Fruit fly (Drosophila melanogaster) ovary, adult (tissue): Measurements from ENCODE around the gene CG4496.

ENCODE experiments used
- CG17801 ChIP-seq: fragments of 200-800 bp; optimal IDR thresholded peaks from 2 replicates; lab custom pipeline; 2019; ENCODE audit warnings: missing biosample characterization, mild to moderate bottlenecking, missing genetic modification characterization, moderate library complexity; ENCODE audit not compliant: partially characterized antibody

CG4496 gene

DNA sequence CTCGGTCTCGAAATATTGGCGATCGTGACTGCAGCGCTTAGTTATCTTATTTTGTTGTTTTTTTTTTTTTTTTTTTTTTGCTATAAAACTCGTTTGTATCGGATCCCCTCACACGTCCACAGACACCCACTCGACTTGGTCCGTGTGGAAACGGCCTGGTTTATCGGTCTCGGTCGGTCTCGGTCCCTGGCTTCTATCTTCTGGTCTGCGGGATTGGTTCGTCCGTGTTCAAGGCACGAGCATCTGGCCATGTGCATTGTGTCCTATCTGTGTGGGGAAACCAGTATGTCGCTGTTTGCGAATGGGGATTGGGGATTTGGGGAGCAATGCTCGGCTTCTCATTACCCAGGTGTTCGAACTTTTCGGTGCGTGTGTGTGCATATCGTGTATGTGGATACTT is at the start of gene CG4496:
TSS of gene CG4496 (minus strand) at position 337 of the 400 bp plus-strand sequence.
- TF ChIP-seq CG17801: no peak

dm6 chr2L:7239310-7239709 is 49.5 kb upstream of the CG4496 start:
- peak; percentile 5 for TF ChIP-seq CG17801

- TF ChIP-seq CG17801: no peak
Measured at dm6 chr2L:7232713-7233112, 42.9 kb upstream of the CG4496 start, which contains the start of gene CG43800. Gene CG43800 (minus strand): TSS chr2L:7232813.

- no peak for TF ChIP-seq CG17801
Measured at dm6 chr2L:7227434-7227833, 37.6 kb upstream of the CG4496 start, which contains the start of gene CG43799. Gene CG43799 (plus strand): TSS chr2L:7227734.

dm6 chr2L:7226587-7226986 is 36.8 kb upstream of the CG4496 start:
- no peak for TF ChIP-seq CG17801

DNA sequence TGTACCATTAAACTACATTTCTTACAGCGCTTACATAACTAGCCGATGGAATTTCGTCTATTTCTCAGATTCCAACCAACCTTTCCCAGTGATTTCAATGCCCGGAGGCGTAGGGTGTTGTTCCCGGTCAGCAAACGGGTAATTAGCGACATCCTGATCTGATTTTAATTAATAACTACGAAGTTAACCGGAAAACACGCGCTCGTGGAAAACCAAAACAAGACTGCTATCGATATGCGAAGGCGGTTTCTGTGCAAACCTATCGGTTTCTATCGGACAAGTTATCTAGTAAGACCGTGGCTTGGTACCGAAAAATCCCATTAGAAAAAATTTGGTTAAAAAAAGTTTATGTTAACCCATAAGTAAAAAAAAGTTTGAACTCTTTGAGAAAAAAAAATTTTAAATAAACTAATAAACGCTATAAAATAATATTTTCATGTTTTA is 33.0 kb upstream of the CG4496 start, which contains the start of gene mEFG1:
TSS of gene mEFG1 (minus strand) at position 253 of the 444 bp plus-strand sequence.
- peak; percentile 5 for TF ChIP-seq CG17801

DNA sequence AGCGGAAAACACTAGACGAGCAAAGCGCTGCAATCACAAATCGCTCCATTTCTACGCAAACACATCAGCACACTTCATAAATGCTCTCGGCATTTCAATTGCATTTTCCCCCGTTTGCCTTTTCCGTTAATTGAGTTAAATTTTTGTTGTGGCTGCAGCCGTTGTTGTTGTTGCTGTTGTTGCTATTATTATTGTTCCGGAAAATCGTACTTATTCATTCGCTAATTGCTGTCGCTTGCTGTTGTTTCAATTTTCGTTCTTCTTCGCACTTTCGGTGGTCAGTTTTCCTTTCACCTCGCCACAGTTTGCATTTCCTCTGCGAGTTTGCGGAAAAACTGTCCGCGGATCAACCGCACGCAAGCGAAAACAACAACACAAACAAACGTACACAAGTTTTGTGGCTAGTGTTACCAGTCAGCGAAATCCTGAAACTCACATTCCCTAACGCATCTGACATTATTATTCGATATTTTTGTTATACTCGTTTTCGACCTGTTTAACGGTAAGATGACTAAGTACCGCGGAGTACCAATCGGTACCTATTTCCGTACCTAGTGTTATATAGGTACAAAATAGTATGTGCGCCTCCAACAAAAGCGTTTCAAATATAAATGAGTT is 29.9 kb upstream of the CG4496 start, which contains the start of gene CG13784:
TSS of gene CG13784 (minus strand) at position 384 of the 618 bp plus-strand sequence.
- peak; percentile 60 for TF ChIP-seq CG17801

dm6 chr2L:7219172-7219571 is 29.4 kb upstream of the CG4496 start:
- TF ChIP-seq CG17801: no peak

DNA sequence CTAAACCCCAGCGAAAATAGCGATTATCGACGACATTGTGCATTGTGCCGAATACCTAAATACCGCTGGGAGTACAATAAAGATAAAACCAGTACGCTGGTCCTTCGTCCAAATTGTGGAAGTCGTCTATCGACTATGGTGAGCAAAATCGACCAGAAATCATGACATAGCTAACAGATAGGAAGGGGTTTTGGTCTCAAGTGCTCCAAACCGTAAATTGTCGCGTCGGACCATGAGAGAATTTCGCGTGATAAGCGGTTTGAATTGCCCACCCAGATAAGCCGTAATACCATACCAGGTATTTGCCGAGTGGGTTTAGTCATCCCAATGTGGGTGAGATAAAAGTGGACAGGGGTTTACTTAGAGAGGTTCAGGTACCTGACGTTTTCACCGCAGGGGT is 28.1 kb upstream of the CG4496 start:
- TF ChIP-seq CG17801: peak; percentile 19

DNA sequence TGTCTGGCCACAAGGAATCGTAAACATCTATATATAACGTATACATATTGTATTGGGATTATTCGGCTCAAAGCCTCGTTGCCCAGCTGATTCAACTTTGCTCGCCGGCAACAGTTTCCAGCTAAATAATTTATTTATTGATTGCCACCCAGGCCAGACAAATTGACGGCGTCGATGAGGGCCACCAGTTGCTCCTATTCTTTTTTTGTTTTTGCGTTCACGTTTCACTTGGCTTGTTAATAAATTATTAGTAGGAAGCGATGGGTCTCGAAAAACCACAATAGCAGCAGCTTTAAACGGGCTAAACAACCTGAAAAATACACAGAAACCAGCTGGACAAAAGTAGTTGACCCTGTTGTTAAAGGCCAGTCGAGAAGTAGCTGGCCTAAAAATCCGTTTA is 27.2 kb upstream of the CG4496 start:
- TF ChIP-seq CG17801: no peak

DNA sequence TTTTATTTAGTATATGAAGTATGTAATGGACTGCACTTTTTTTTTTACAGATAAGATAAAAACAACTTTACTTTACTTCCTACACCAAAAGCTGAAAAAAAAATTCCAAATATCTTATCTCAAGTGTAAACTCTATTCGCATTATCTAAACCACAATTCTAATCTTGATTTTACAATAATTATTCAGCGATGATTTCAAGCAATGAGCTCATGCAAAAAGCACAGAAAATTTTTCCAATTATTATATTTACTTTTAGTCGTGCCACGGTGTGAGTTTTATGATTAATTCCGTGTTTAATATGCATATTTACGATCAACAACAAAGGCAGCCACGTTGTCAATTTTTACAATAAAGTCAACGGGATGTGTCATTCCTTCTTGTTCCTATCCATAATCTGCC is 26.5 kb upstream of the CG4496 start:
- TF ChIP-seq CG17801: no peak

dm6 chr2L:7215657-7216056 is 25.8 kb upstream of the CG4496 start:
- no peak for TF ChIP-seq CG17801

- no peak for TF ChIP-seq CG17801
Measured at dm6 chr2L:7214885-7215284, 25.1 kb upstream of the CG4496 start.

DNA sequence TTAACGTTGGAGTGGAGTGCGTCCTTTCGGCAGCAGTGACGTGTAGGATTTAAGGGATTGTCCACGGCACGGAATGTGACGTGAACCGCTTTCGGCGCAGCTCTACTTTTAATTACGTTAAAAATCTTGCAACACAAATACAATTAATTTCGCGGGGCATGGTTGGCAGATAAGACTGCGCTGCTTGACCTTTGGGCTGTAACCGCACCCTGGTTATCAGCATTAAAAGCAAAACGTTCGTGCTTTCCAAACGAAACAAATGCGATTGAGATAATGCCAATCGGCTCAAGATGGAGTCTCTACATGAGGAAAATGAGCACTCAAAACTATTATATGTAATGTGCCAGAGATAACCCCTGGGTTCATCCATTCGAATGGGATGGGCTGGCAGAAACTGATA is 23.7 kb upstream of the CG4496 start:
- no peak for TF ChIP-seq CG17801

- TF ChIP-seq CG17801: no peak
Measured at dm6 chr2L:7207660-7208059, 17.9 kb upstream of the CG4496 start.

DNA sequence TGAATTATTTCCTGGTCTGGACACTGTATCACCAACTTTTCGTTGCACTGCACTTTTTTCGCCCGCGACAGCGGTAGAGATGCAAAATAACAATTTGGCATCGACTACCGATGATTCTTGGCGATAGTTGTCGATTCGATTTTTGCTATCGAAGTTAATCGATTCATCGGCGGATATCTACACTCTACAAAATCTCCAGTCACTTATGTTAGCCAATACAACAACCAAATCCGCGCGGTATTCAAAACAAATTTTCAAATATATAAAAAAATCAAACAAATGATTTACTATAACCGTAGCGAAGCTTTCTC is 14.3 kb upstream of the CG4496 start, which contains the start of gene CG4502:
TSS of gene CG4502 (minus strand) at position 93 of the 311 bp plus-strand sequence.
- TF ChIP-seq CG17801: peak; percentile 75

DNA sequence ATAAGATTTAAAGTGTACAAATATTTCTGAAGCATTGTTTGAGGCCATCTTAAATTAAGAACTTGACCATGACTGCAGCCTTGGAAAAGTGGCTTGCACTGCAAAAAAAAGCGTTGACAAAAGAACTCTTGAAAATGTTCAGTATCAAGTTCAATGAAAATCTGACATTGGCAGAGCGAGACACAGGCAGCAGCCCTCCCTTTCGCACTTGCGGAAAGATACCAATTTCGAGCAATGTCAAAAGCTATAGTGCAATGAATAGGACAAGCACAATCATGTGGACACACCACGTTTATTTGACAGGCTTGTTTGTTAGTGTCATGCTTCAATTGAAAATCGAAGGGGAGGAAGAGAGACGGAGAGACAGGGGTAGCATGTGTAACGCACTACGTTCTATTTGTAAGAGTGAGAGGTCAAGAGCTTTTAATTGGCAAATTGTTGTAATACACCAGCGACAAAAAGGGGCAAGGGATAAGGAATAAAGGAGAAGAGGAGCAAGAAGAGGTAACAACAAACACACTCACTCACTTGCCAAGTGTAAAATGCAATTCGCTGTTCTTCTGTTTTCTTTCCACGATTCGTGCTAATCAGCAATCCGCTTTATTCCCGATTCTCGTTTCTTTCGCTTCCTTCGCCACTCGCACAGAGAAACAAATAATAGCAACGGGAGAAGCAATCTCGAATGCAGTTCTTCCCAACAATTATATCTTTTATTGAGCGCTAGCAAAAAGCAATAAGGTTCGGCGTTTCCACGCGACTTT is 13.8 kb upstream of the CG4496 start:
- no peak for TF ChIP-seq CG17801

- TF ChIP-seq CG17801: no peak
Measured at dm6 chr2L:7200168-7200567, 10.4 kb upstream of the CG4496 start.
